Fruit fly (Drosophila melanogaster) whole organism, embryonic: Measurements from ENCODE around the gene CG34049.

ENCODE experiments used
- Bgb ChIP-seq: fragments of 200-800 bp; sonication (Bioruptor generic); IDR thresholded peaks from 2 replicates; pipeline ENCODE4 v1.3.6; 2022; ENCODE audit warnings: missing biosample characterization, missing genetic modification characterization; ENCODE audit not compliant: partially characterized antibody
- CG10979 ChIP-seq: fragments of 200-800 bp; sonication (Bioruptor generic); optimal IDR thresholded peaks from 2 replicates; lab custom pipeline; 2018; ENCODE audit warnings: missing biosample characterization, mild to moderate bottlenecking, missing genetic modification characterization, moderate library complexity
- CG11247 ChIP-seq: fragments of 200-800 bp; sonication (Bioruptor generic); IDR thresholded peaks from 2 replicates; pipeline ENCODE4 v1.3.6; 2022; ENCODE audit warnings: missing biosample characterization, missing genetic modification characterization
- CG11560 ChIP-seq: fragments of 200-800 bp; sonication (Bioruptor generic); IDR thresholded peaks from 3 replicates; pipeline ENCODE4 v1.3.6; 2022; ENCODE audit warnings: missing biosample characterization, missing genetic modification characterization
- CG12299 ChIP-seq: fragments of 200-800 bp; sonication (Bioruptor generic); optimal IDR thresholded peaks from 2 replicates; lab custom pipeline; 2018; ENCODE audit warnings: missing biosample characterization, mild to moderate bottlenecking, missing genetic modification characterization
- CG13287 ChIP-seq: fragments of 200-800 bp; sonication (Bioruptor generic); IDR thresholded peaks from 2 replicates; pipeline ENCODE4 v1.3.6; 2022; ENCODE audit warnings: missing biosample characterization, missing genetic modification characterization; ENCODE audit not compliant: partially characterized antibody
- CG14014 ChIP-seq: fragments of 200-800 bp; sonication (Bioruptor generic); IDR thresholded peaks from 2 replicates; pipeline ENCODE4 v1.3.6; 2022; ENCODE audit warnings: missing biosample characterization, missing genetic modification characterization
- CG14050 ChIP-seq: fragments of 200-800 bp; sonication (Bioruptor generic); IDR thresholded peaks from 3 replicates; pipeline ENCODE4 v1.3.6; 2022; ENCODE audit warnings: missing biosample characterization, missing genetic modification characterization
- CG15011 ChIP-seq: fragments of 200-800 bp; sonication (Bioruptor generic); optimal IDR thresholded peaks from 3 replicates; lab custom pipeline; 2018; ENCODE audit warnings: missing biosample characterization, mild to moderate bottlenecking, missing genetic modification characterization
- CG1602 ChIP-seq: fragments of 200-800 bp; sonication (Bioruptor generic); optimal IDR thresholded peaks from 3 replicates; lab custom pipeline; 2016; ENCODE audit warnings: missing biosample characterization, missing genetic modification characterization
- CG17802 ChIP-seq: fragments of 200-800 bp; sonication (Bioruptor generic); optimal IDR thresholded peaks from 2 replicates; lab custom pipeline; 2018; ENCODE audit warnings: missing biosample characterization, mild to moderate bottlenecking, missing genetic modification characterization, moderate library complexity
- CG17829 ChIP-seq: fragments of 200-800 bp; optimal IDR thresholded peaks from 2 replicates; lab custom pipeline; 2019; ENCODE audit warnings: missing biosample characterization, mild to moderate bottlenecking, missing genetic modification characterization, moderate library complexity
- CG1792 ChIP-seq: fragments of 200-800 bp; sonication (Bioruptor generic); optimal IDR thresholded peaks from 2 replicates; lab custom pipeline; 2016; ENCODE audit warnings: missing biosample characterization, missing genetic modification characterization
- CG2116 ChIP-seq: fragments of 200-800 bp; sonication (Bioruptor generic); optimal IDR thresholded peaks from 3 replicates; lab custom pipeline; 2018; ENCODE audit warnings: missing biosample characterization, mild to moderate bottlenecking, missing genetic modification characterization
- CG2712 ChIP-seq: fragments of 200-800 bp; optimal IDR thresholded peaks from 3 replicates; lab custom pipeline; 2019; ENCODE audit warnings: missing biosample characterization, mild to moderate bottlenecking, missing genetic modification characterization, moderate library complexity
- CG32532 ChIP-seq: fragments of 200-800 bp; sonication (Bioruptor generic); IDR thresholded peaks from 2 replicates; pipeline ENCODE4 v1.3.6; 2022; ENCODE audit warnings: missing biosample characterization, missing genetic modification characterization
- CG34224 ChIP-seq: fragments of 200-800 bp; sonication (Bioruptor generic); IDR thresholded peaks from 3 replicates; pipeline ENCODE4 v1.3.6; 2022; ENCODE audit warnings: missing biosample characterization, missing genetic modification characterization; ENCODE audit not compliant: partially characterized antibody
- CG3726 ChIP-seq: fragments of 200-800 bp; sonication (Bioruptor generic); IDR thresholded peaks from 3 replicates; pipeline ENCODE4, ENCODE4 v1.3.6; 2022; ENCODE audit warnings: missing biosample characterization, missing genetic modification characterization
- CG8924 ChIP-seq: fragments of 200-800 bp; optimal IDR thresholded peaks from 3 replicates; lab custom pipeline; 2019; ENCODE audit warnings: missing biosample characterization, mild to moderate bottlenecking, missing genetic modification characterization, moderate library complexity
- D ChIP-seq, 2 experiments: fragments of 200-800 bp in 1 of 2; fragments of >200 bp in 1 of 2; sonication (Bioruptor generic) in 1 of 2; optimal IDR thresholded peaks; 2 replicates in 1 of 2; 3 replicates in 1 of 2; lab custom pipeline; 2017; ENCODE audit warnings: mild to moderate bottlenecking in 1 of 2, missing biosample characterization in 1 of 2, missing genetic modification characterization in 1 of 2, missing genetic modification reagents in 1 of 2
- Dbx ChIP-seq: fragments of 200-800 bp; sonication (Bioruptor generic); IDR thresholded peaks from 3 replicates; pipeline ENCODE4 v1.3.6; 2022; ENCODE audit warnings: missing biosample characterization, missing genetic modification characterization
- Dll ChIP-seq: fragments of 200-800 bp; sonication (Bioruptor generic); IDR thresholded peaks from 4 replicates; pipeline ENCODE4 v1.3.6; 2022; ENCODE audit warnings: missing biosample characterization, missing genetic modification characterization; ENCODE audit not compliant: partially characterized antibody
- Doc3 ChIP-seq: fragments of 200-800 bp; sonication (Bioruptor generic); IDR thresholded peaks from 3 replicates; pipeline ENCODE4 v1.3.6; 2022; ENCODE audit warnings: missing biosample characterization, missing genetic modification characterization; ENCODE audit not compliant: partially characterized antibody
- Drgx ChIP-seq: fragments of 200-800 bp; sonication (Bioruptor generic); IDR thresholded peaks from 2 replicates; pipeline ENCODE4 v1.3.6; 2022; ENCODE audit warnings: missing biosample characterization, missing genetic modification characterization
- Jarid2 ChIP-seq: fragments of 200-800 bp; sonication (Bioruptor generic); optimal IDR thresholded peaks from 3 replicates; lab custom pipeline; 2017; ENCODE audit warnings: mild to moderate bottlenecking, missing biosample characterization, missing genetic modification reagents, missing genetic modification characterization
- ab ChIP-seq: fragments of 200-800 bp; sonication (Bioruptor generic); optimal IDR thresholded peaks from 2 replicates; lab custom pipeline; 2016; ENCODE audit warnings: missing biosample characterization, missing genetic modification characterization
- chinmo ChIP-seq: fragments of 200-800 bp; sonication (Bioruptor generic); IDR thresholded peaks from 4 replicates; pipeline ENCODE4 v1.3.6; 2022; ENCODE audit warnings: missing biosample characterization, missing genetic modification characterization; ENCODE audit not compliant: partially characterized antibody
- chm ChIP-seq: fragments of 200-800 bp; sonication (Bioruptor generic); IDR thresholded peaks from 2 replicates; pipeline ENCODE4 v1.3.6; 2022; ENCODE audit warnings: missing biosample characterization, missing genetic modification characterization
- crol ChIP-seq: fragments of 200-800 bp; sonication (Bioruptor generic); IDR thresholded peaks from 2 replicates; pipeline ENCODE4 v1.3.6; 2022; ENCODE audit warnings: missing biosample characterization, missing genetic modification characterization
- ftz-f1 ChIP-seq: fragments of 200-800 bp; sonication (Bioruptor generic); optimal IDR thresholded peaks from 2 replicates; lab custom pipeline; 2016; ENCODE audit warnings: missing biosample characterization, missing genetic modification characterization
- gce ChIP-seq: fragments of 200-800 bp; sonication (Bioruptor generic); IDR thresholded peaks from 3 replicates; pipeline ENCODE4 v1.3.6; 2022; ENCODE audit warnings: missing biosample characterization, missing genetic modification characterization
- gro ChIP-seq: fragments of 200-800 bp; sonication (Bioruptor generic); optimal IDR thresholded peaks from 2 replicates; lab custom pipeline; 2016; ENCODE audit warnings: missing biosample characterization, missing genetic modification characterization
- ham ChIP-seq: fragments of 200-800 bp; sonication (Bioruptor generic); IDR thresholded peaks from 2 replicates; pipeline ENCODE4 v1.3.6; 2022; ENCODE audit warnings: missing biosample characterization, missing genetic modification characterization
- hbn ChIP-seq: fragments of 200-800 bp; sonication (Bioruptor generic); IDR thresholded peaks from 2 replicates; pipeline ENCODE4 v1.3.6; 2022; ENCODE audit warnings: missing biosample characterization, missing genetic modification characterization; ENCODE audit not compliant: partially characterized antibody
- hkb ChIP-seq, 2 experiments: fragments of 200-800 bp in 1 of 2; fragments of >200 bp in 1 of 2; sonication (Bioruptor generic) in 1 of 2; IDR thresholded peaks in 1 of 2; optimal IDR thresholded peaks in 1 of 2; 2 replicates each; pipeline versions ENCODE4 v1.3.6 to Lab custom; 2017 to 2022; ENCODE audit warnings: missing biosample characterization in 1 of 2, missing genetic modification characterization in 1 of 2
- ken ChIP-seq: fragments of 200-800 bp; sonication (Bioruptor generic); IDR thresholded peaks from 3 replicates; pipeline ENCODE4 v1.3.6; 2022; ENCODE audit warnings: missing biosample characterization, missing genetic modification characterization
- lmd ChIP-seq: fragments of 200-800 bp; sonication (Bioruptor generic); IDR thresholded peaks from 2 replicates; pipeline ENCODE4 v1.3.6; 2022; ENCODE audit warnings: missing biosample characterization, missing genetic modification characterization
- onecut ChIP-seq: fragments of 200-800 bp; sonication (Bioruptor generic); IDR thresholded peaks from 2 replicates; pipeline ENCODE4 v1.3.6; 2022; ENCODE audit warnings: missing biosample characterization, missing genetic modification characterization
- pan ChIP-seq, 4 experiments: fragments of >200 bp in 3 of 4; fragments of 200-800 bp in 1 of 4; sonication (Bioruptor generic) in 1 of 4; optimal IDR thresholded peaks in 3 of 4; IDR thresholded peaks in 1 of 4; 2 replicates each; pipeline versions ENCODE4 v1.3.6 to Lab custom; 2017 to 2022; ENCODE audit warnings: missing biosample characterization in 2 of 4, missing genetic modification characterization in 2 of 4, mixed read lengths in 1 of 4
- slbo ChIP-seq: fragments of 200-800 bp; sonication (Bioruptor generic); IDR thresholded peaks from 2 replicates; pipeline ENCODE4 v1.3.6; 2022; ENCODE audit warnings: missing biosample characterization, missing genetic modification characterization
- sna ChIP-seq: fragments of 200-800 bp; sonication (Bioruptor generic); IDR thresholded peaks from 2 replicates; pipeline ENCODE4 v1.3.6; 2022; ENCODE audit warnings: missing biosample characterization, missing genetic modification characterization; ENCODE audit not compliant: partially characterized antibody
- sob ChIP-seq: fragments of 200-800 bp; sonication (Bioruptor generic); IDR thresholded peaks from 2 replicates; pipeline ENCODE4 v1.3.6; 2022; ENCODE audit warnings: missing biosample characterization, missing genetic modification characterization
- tgo ChIP-seq: fragments of 200-800 bp; sonication (Bioruptor generic); IDR thresholded peaks from 3 replicates; pipeline ENCODE4 v1.3.6; 2022; ENCODE audit warnings: missing biosample characterization, missing genetic modification characterization
- trem ChIP-seq: fragments of 200-800 bp; optimal IDR thresholded peaks from 3 replicates; lab custom pipeline; 2019; ENCODE audit warnings: missing biosample characterization, mild to moderate bottlenecking, missing genetic modification characterization, moderate library complexity
- unc-4 ChIP-seq: fragments of 200-800 bp; sonication (Bioruptor generic); IDR thresholded peaks from 2 replicates; pipeline ENCODE4 v1.3.6; 2022; ENCODE audit warnings: missing biosample characterization, missing genetic modification characterization; ENCODE audit not compliant: partially characterized antibody
- vvl ChIP-seq: fragments of 200-800 bp; sonication (Bioruptor generic); IDR thresholded peaks from 2 replicates; pipeline ENCODE4 v1.3.6; 2022; ENCODE audit warnings: missing biosample characterization, missing genetic modification characterization
- yki ChIP-seq: fragments of >200 bp; optimal IDR thresholded peaks from 3 replicates; lab custom pipeline; 2018
- zen2 ChIP-seq: fragments of 200-800 bp; sonication (Bioruptor generic); IDR thresholded peaks from 3 replicates; pipeline ENCODE4 v1.3.6; 2022; ENCODE audit warnings: missing biosample characterization, missing genetic modification characterization; ENCODE audit not compliant: partially characterized antibody

The CG34049 gene

dm6 chr2L:2242139-2242538 is 23.0 kb downstream of the CG34049 start, which contains the start of gene CG4267 (continued):
- TF ChIP-seq gce (GFP tag; lab: Robert Waterston, UW) = 0 out of 3 replicates have a peak, but pooled peaks have one; percentile 9
- TF ChIP-seq ab = no peak
- no peak for TF ChIP-seq CG10979
- TF ChIP-seq Drgx = 0 out of 2 replicates have a peak, but pooled peaks have one; percentile 22
- peak; percentile 63 for TF ChIP-seq Dll (GFP tag; lab: Robert Waterston, UW)
- peak; percentile 50; the same call in 1 of the 2 replicates for TF ChIP-seq sna (GFP tag; lab: Robert Waterston, UW)
- no peak for TF ChIP-seq CG1792 (GFP tag; lab: Kevin White, UChicago)
- TF ChIP-seq ham (GFP tag; lab: Robert Waterston, UW) = no peak
- TF ChIP-seq CG17802 (tag; lab: Kevin White, UChicago) = no peak
- TF ChIP-seq CG11560 = no peak
- peak; percentile 64; the same call in 1 of the 2 replicates for TF ChIP-seq CG32532 (GFP tag; lab: Robert Waterston, UW)
- TF ChIP-seq slbo (GFP tag; lab: Robert Waterston, UW) = 0 out of 2 replicates have a peak, but pooled peaks have one; percentile 24
- TF ChIP-seq CG1602 (GFP tag; lab: Kevin White, UChicago) = no peak
- TF ChIP-seq lmd = 0 out of 2 replicates have a peak, but pooled peaks have one; percentile 10
- TF ChIP-seq ken = 0 out of 3 replicates have a peak, but pooled peaks have one; percentile 27
- TF ChIP-seq CG8924 (tag; lab: Kevin White, UChicago) = no peak
- TF ChIP-seq hbn = peak; percentile 50
- TF ChIP-seq CG34224 = peak; percentile 68
- peak; percentile 32; the same call in 1 of the 3 replicates for TF ChIP-seq Doc3 (GFP tag; lab: Robert Waterston, UW)
- TF ChIP-seq CG2116 (GFP tag; lab: Kevin White, UChicago) = no peak
- TF ChIP-seq CG11247 (GFP tag; lab: Robert Waterston, UW) = peak; percentile 6; the same call in 1 of the 2 replicates
- no peak for TF ChIP-seq CG14050 (GFP tag; lab: Robert Waterston, UW)
- TF ChIP-seq onecut = 0 out of 2 replicates have a peak, but pooled peaks have one; percentile 9
- TF ChIP-seq chinmo (GFP tag; lab: Robert Waterston, UW) = peak; percentile 90; the same call in 3 of the 4 replicates
- TF ChIP-seq Bgb (GFP tag; lab: Robert Waterston, UW) = peak; percentile 34; the same call in 1 of the 2 replicates
- peak; percentile 87 for TF ChIP-seq yki (lab: Kevin White, UChicago)
- peak; percentile 80 for TF ChIP-seq Jarid2 (GFP tag; lab: Kevin White, UChicago)
- peak; percentile 60 for TF ChIP-seq chm (GFP tag; lab: Robert Waterston, UW)
- TF ChIP-seq pan (optimal IDR thresholded peaks at IDR 0.05; lab: Kevin White, UChicago) = no peak
- TF ChIP-seq pan (GFP tag; optimal IDR thresholded peaks at IDR 0.05 in 1 of 2, IDR thresholded peaks at IDR 0.05 in 1 of 2) = peak in 1 of 2 experiments; percentile 10
- no peak for TF ChIP-seq trem (tag; lab: Kevin White, UChicago)
- TF ChIP-seq Dbx (GFP tag; lab: Robert Waterston, UW) = peak; percentile 27; the same call in 1 of the 3 replicates
- peak; percentile 67; the same call in 2 of the 3 replicates for TF ChIP-seq zen2 (GFP tag; lab: Robert Waterston, UW)
- 0 out of 2 replicates have a peak, but pooled peaks have one; percentile 19 for TF ChIP-seq sob
- TF ChIP-seq CG2712 (tag; lab: Kevin White, UChicago) = no peak
- TF ChIP-seq CG3726 (GFP tag; lab: Robert Waterston, UW) = no peak
- TF ChIP-seq CG17829 (tag; lab: Kevin White, UChicago) = no peak
- peak; percentile 50 for TF ChIP-seq CG13287 (GFP tag; lab: Robert Waterston, UW)
- no peak for TF ChIP-seq CG14014
- TF ChIP-seq CG15011 (GFP tag; lab: Kevin White, UChicago) = no peak
- no peak for TF ChIP-seq D (optimal IDR thresholded peaks at IDR 0.05; lab: Kevin White, UChicago)
- no peak for TF ChIP-seq D (GFP tag; optimal IDR thresholded peaks at IDR 0.05; lab: Kevin White, UChicago)
- TF ChIP-seq tgo (GFP tag; lab: Robert Waterston, UW) = no peak
- TF ChIP-seq CG12299 (tag; lab: Kevin White, UChicago) = no peak
- TF ChIP-seq ftz-f1 (GFP tag; lab: Kevin White, UChicago) = peak; percentile 45
- no peak for TF ChIP-seq crol (GFP tag; lab: Robert Waterston, UW)
- TF ChIP-seq vvl = peak; percentile 40; the same call in 1 of the 2 replicates
- peak; percentile 34 for TF ChIP-seq unc-4 (GFP tag; lab: Robert Waterston, UW)
- TF ChIP-seq hkb (optimal IDR thresholded peaks at IDR 0.05; lab: Kevin White, UChicago) = no peak
- 0 out of 2 replicates have a peak, but pooled peaks have one; percentile 31 for TF ChIP-seq hkb (GFP tag; IDR thresholded peaks at IDR 0.05; lab: Robert Waterston, UW)
- peak; percentile 40 for TF ChIP-seq gro
